Fruit fly (Drosophila melanogaster): ENCODE results near the gene CG14314.

CG14314 gene

dm6 chr3R:18223434-18223833, 7.5 kb downstream of the CG14314 start, which contains the start of the genes mTerf5 and Non3 (continued):
- TF ChIP-seq zen2 (GFP tag; IDR thresholded peaks at IDR 0.05; ENCODE audit: partially characterized antibody), result peak; percentile 83; the same call in 2 of the 3 replicates
- TF ChIP-seq CG18764 (GFP tag; optimal IDR thresholded peaks at IDR 0.05), result peak; percentile 47
- peak; percentile 21 for TF ChIP-seq CG3065 (GFP tag; optimal IDR thresholded peaks at IDR 0.05)
- peak; percentile 32 for TF ChIP-seq pho (GFP tag; optimal IDR thresholded peaks at IDR 0.05)
- no peak for TF ChIP-seq CG11247 (GFP tag; IDR thresholded peaks at IDR 0.05)
- peak; percentile 12 for TF ChIP-seq Bdp1 (GFP tag; optimal IDR thresholded peaks at IDR 0.05)
- TF ChIP-seq cad (GFP tag; optimal IDR thresholded peaks at IDR 0.05), result no peak
- no peak for TF ChIP-seq ash1 (GFP tag; optimal IDR thresholded peaks at IDR 0.05)
- peak; percentile 96 for TF ChIP-seq scrt (GFP tag; optimal IDR thresholded peaks at IDR 0.05)
- no peak for TF ChIP-seq Hmx (GFP tag; optimal IDR thresholded peaks at IDR 0.05)
- TF ChIP-seq vvl (GFP tag; IDR thresholded peaks at IDR 0.05), result peak; percentile 66
- peak; percentile 73 for TF ChIP-seq Xrp1 (GFP tag; IDR thresholded peaks at IDR 0.05)
- TF ChIP-seq CG33557 (GFP tag; optimal IDR thresholded peaks at IDR 0.05), result peak; percentile 47
- peak; percentile 44 for TF ChIP-seq CG7271 (tag; optimal IDR thresholded peaks at IDR 0.05)
- peak; percentile 81 for TF ChIP-seq BEAF-32 (GFP tag; optimal IDR thresholded peaks at IDR 0.05)
- TF ChIP-seq CG11695 (GFP tag; IDR thresholded peaks at IDR 0.05), result no peak; the same call in 2 of the 3 replicates
- peak; percentile 86 for TF ChIP-seq vnd (GFP tag; IDR thresholded peaks at IDR 0.05; ENCODE audit: partially characterized antibody)
- TF ChIP-seq CG1233 (GFP tag; optimal IDR thresholded peaks at IDR 0.05), result no peak
- peak; percentile 54 for TF ChIP-seq CG3847 (GFP tag; IDR thresholded peaks at IDR 0.05)
- TF ChIP-seq Oli (tag; optimal IDR thresholded peaks at IDR 0.05), result peak; percentile 24
- TF ChIP-seq CG13894 (tag; optimal IDR thresholded peaks at IDR 0.05), result peak; percentile 47
- peak; percentile 57 for TF ChIP-seq CG6689 (GFP tag; IDR thresholded peaks at IDR 0.05)
- TF ChIP-seq CG7987 (GFP tag; optimal IDR thresholded peaks at IDR 0.05), result peak; percentile 9
- TF ChIP-seq CG18619 (GFP tag; optimal IDR thresholded peaks at IDR 0.05), result peak; percentile 9
- TF ChIP-seq CG2678 (tag; optimal IDR thresholded peaks at IDR 0.05), result peak; percentile 67
- peak; percentile 93 for TF ChIP-seq sna (GFP tag; IDR thresholded peaks at IDR 0.05; ENCODE audit: partially characterized antibody)
- peak; percentile 76; the same call in 2 of the 3 replicates for TF ChIP-seq CG7963 (GFP tag; IDR thresholded peaks at IDR 0.05; ENCODE audit: partially characterized antibody)
- TF ChIP-seq sug (tag; optimal IDR thresholded peaks at IDR 0.05), result peak; percentile 62
- peak; percentile 56 for TF ChIP-seq CG10654 (GFP tag; optimal IDR thresholded peaks at IDR 0.05)

- TF ChIP-seq gfzf (GFP tag; optimal IDR thresholded peaks at IDR 0.05) (peak; percentile 18), knrl (GFP tag; IDR thresholded peaks at IDR 0.05; ENCODE audit: partially characterized antibody) (peak; percentile 79), sim (GFP tag; IDR thresholded peaks at IDR 0.05) (no peak), CoRest (tag; optimal IDR thresholded peaks at IDR 0.05) (peak; percentile 15), CG6765 (GFP tag; optimal IDR thresholded peaks at IDR 0.05) (peak; percentile 36), vnd (GFP tag; IDR thresholded peaks at IDR 0.05; ENCODE audit: partially characterized antibody) (peak; percentile 81), MESR4 (GFP tag; optimal IDR thresholded peaks at IDR 0.05) (peak; percentile 34), amos (GFP tag; IDR thresholded peaks at IDR 0.05; ENCODE audit: partially characterized antibody) (peak; percentile 79), Dref (GFP tag; IDR thresholded peaks at IDR 0.05) (peak; percentile 92), CG12769 (tag; optimal IDR thresholded peaks at IDR 0.05) (peak; percentile 69), CTCF (GFP tag; optimal IDR thresholded peaks at IDR 0.05) (peak; percentile 9), sug (tag; optimal IDR thresholded peaks at IDR 0.05) (peak; percentile 25), sna (GFP tag; IDR thresholded peaks at IDR 0.05; ENCODE audit: partially characterized antibody) (peak; percentile 77; the same call in 1 of the 2 replicates), CG34224 (GFP tag; IDR thresholded peaks at IDR 0.05; ENCODE audit: partially characterized antibody) (peak; percentile 79), CHES-1-like (GFP tag; optimal IDR thresholded peaks at IDR 0.05) (peak; percentile 36), CG30020 (tag; optimal IDR thresholded peaks at IDR 0.05) (peak; percentile 31), NC2β (GFP tag; optimal IDR thresholded peaks at IDR 0.05) (peak; percentile 16), tx (GFP tag; optimal IDR thresholded peaks at IDR 0.05) (no peak), pan (optimal IDR thresholded peaks at IDR 0.05) (no peak), pan (GFP tag; optimal IDR thresholded peaks at IDR 0.05 in 1 of 2, IDR thresholded peaks at IDR 0.05 in 1 of 2) (peak in 1 of 2 experiments; percentile 18), CG12659 (GFP tag; optimal IDR thresholded peaks at IDR 0.05) (peak; percentile 77), hbn (GFP tag; IDR thresholded peaks at IDR 0.05; ENCODE audit: partially characterized antibody) (peak; percentile 69)
Observed at dm6 chr3R:18226043-18226808, 10.3 kb downstream of the CG14314 start, which contains the start of the genes CG7168 and Mdh2. CG7168 (minus strand) TSS chr3R:18226082. Mdh2 (plus strand) TSS chr3R:18226396.

Measured in whole organism, embryonic.